Fruit fly (Drosophila melanogaster) whole organism, prepupa: Measurements from ENCODE around the gene ND-15.

Experiments used
- Blimp-1 ChIP-seq: fragments of 200-800 bp; sonication (Bioruptor generic); optimal IDR thresholded peaks from 3 replicates; lab custom pipeline; 2017; ENCODE audit warnings: missing biosample characterization, missing genetic modification characterization, mild to moderate bottlenecking, moderate library complexity, missing genetic modification reagents
- CG10631 ChIP-seq: fragments of 200-800 bp; sonication (Bioruptor generic); optimal IDR thresholded peaks from 2 replicates; lab custom pipeline; 2016; ENCODE audit warnings: missing biosample characterization, missing genetic modification characterization
- CG11762 ChIP-seq: fragments of 200-800 bp; sonication (Bioruptor generic); optimal IDR thresholded peaks from 3 replicates; lab custom pipeline; 2016; ENCODE audit warnings: missing biosample characterization, missing genetic modification characterization; ENCODE audit not compliant: insufficient read depth
- CG11902 ChIP-seq: fragments of 200-800 bp; sonication (Bioruptor generic); optimal IDR thresholded peaks from 3 replicates; lab custom pipeline; 2016; ENCODE audit warnings: missing biosample characterization, missing genetic modification characterization
- CG15336 ChIP-seq: fragments of 200-800 bp; sonication (Bioruptor generic); IDR thresholded peaks from 2 replicates; pipeline ENCODE4 v1.3.6; 2022; ENCODE audit warnings: missing biosample characterization, missing genetic modification characterization
- CG1621 ChIP-seq: fragments of 200-800 bp; sonication (Bioruptor generic); optimal IDR thresholded peaks from 3 replicates; lab custom pipeline; 2018; ENCODE audit warnings: missing biosample characterization, mild to moderate bottlenecking, missing genetic modification characterization
- CG16779 ChIP-seq: fragments of 200-800 bp; sonication (Bioruptor generic); optimal IDR thresholded peaks from 3 replicates; lab custom pipeline; 2017; ENCODE audit warnings: missing biosample characterization, mild to moderate bottlenecking, missing genetic modification characterization
- CG3032 ChIP-seq: fragments of 200-800 bp; optimal IDR thresholded peaks from 2 replicates; lab custom pipeline; 2019; ENCODE audit warnings: missing biosample characterization, mild to moderate bottlenecking, missing genetic modification characterization, moderate library complexity
- CG31627 ChIP-seq: fragments of 200-800 bp; sonication (Bioruptor generic); optimal IDR thresholded peaks from 3 replicates; lab custom pipeline; 2016; ENCODE audit warnings: missing biosample characterization, missing genetic modification characterization
- CG32006 ChIP-seq: fragments of 200-800 bp; sonication (Bioruptor generic); optimal IDR thresholded peaks from 3 replicates; lab custom pipeline; 2017; ENCODE audit warnings: missing biosample characterization, mild to moderate bottlenecking, missing genetic modification characterization
- CG34406 ChIP-seq: fragments of 200-800 bp; sonication (Bioruptor generic); optimal IDR thresholded peaks from 3 replicates; lab custom pipeline; 2016; ENCODE audit warnings: missing biosample characterization, missing genetic modification characterization
- CG3919 ChIP-seq: fragments of 200-800 bp; sonication (Bioruptor generic); optimal IDR thresholded peaks from 3 replicates; lab custom pipeline; 2016; ENCODE audit warnings: missing biosample characterization, missing genetic modification characterization
- CG6163 ChIP-seq: fragments of 200-800 bp; sonication (Bioruptor generic); IDR thresholded peaks from 3 replicates; pipeline ENCODE4 v1.3.6; 2022; ENCODE audit warnings: missing biosample characterization, missing genetic modification characterization
- CG6276 ChIP-seq: fragments of 200-800 bp; sonication (Bioruptor generic); optimal IDR thresholded peaks from 2 replicates; lab custom pipeline; 2017; ENCODE audit warnings: missing biosample characterization, mild to moderate bottlenecking, missing genetic modification characterization
- CG6792 ChIP-seq: fragments of 200-800 bp; sonication (Bioruptor generic); optimal IDR thresholded peaks from 3 replicates; lab custom pipeline; 2016; ENCODE audit warnings: missing biosample characterization, missing genetic modification characterization
- CG6854 ChIP-seq: fragments of 200-800 bp; sonication (Bioruptor generic); optimal IDR thresholded peaks from 2 replicates; lab custom pipeline; 2017; ENCODE audit warnings: missing biosample characterization, mild to moderate bottlenecking, missing genetic modification characterization
- CG8119 ChIP-seq: fragments of 200-800 bp; sonication (Bioruptor generic); IDR thresholded peaks from 3 replicates; pipeline ENCODE4 v1.3.6; 2022; ENCODE audit warnings: missing biosample characterization, missing genetic modification characterization
- CG8319 ChIP-seq: fragments of 200-800 bp; sonication (Bioruptor generic); optimal IDR thresholded peaks from 3 replicates; lab custom pipeline; 2016; ENCODE audit warnings: missing biosample characterization, missing genetic modification characterization
- CG8632 ChIP-seq: fragments of 200-800 bp; sonication (Bioruptor generic); optimal IDR thresholded peaks from 3 replicates; lab custom pipeline; 2016; ENCODE audit warnings: missing biosample characterization, missing genetic modification characterization
- CG9139 ChIP-seq: fragments of 200-800 bp; sonication (Bioruptor generic); optimal IDR thresholded peaks from 3 replicates; lab custom pipeline; 2017; ENCODE audit warnings: missing biosample characterization, mild to moderate bottlenecking, missing genetic modification characterization
- Eip78C ChIP-seq: fragments of 200-800 bp; sonication (Bioruptor generic); peaks from one replicate; lab custom pipeline; 2016; ENCODE audit warnings: missing biosample characterization, missing genetic modification characterization
- Ets21C ChIP-seq: fragments of 200-800 bp; sonication (Bioruptor generic); optimal IDR thresholded peaks from 3 replicates; lab custom pipeline; 2016; ENCODE audit warnings: missing biosample characterization, missing genetic modification characterization
- Ets96B ChIP-seq: fragments of 200-800 bp; optimal IDR thresholded peaks from 2 replicates; lab custom pipeline; 2019; ENCODE audit warnings: missing biosample characterization, mild to moderate bottlenecking, missing genetic modification characterization, moderate library complexity
- Gug ChIP-seq: fragments of 200-800 bp; sonication (Bioruptor generic); IDR thresholded peaks from 2 replicates; pipeline ENCODE4 v1.3.6; 2022; ENCODE audit warnings: missing biosample characterization, missing genetic modification characterization
- Hr38 ChIP-seq: sonication (Bioruptor generic); optimal IDR thresholded peaks from 2 replicates; lab custom pipeline; 2016; ENCODE audit warnings: missing biosample characterization, missing genetic modification characterization
- Hr4 ChIP-seq: fragments of 200-800 bp; sonication (Bioruptor generic); optimal IDR thresholded peaks from 3 replicates; lab custom pipeline; 2016; ENCODE audit warnings: missing biosample characterization, missing genetic modification characterization
- Lpt ChIP-seq: fragments of 200-800 bp; sonication (Bioruptor generic); optimal IDR thresholded peaks from 3 replicates; lab custom pipeline; 2016; ENCODE audit warnings: missing biosample characterization, missing genetic modification characterization
- Met ChIP-seq: fragments of 200-800 bp; sonication (Bioruptor generic); optimal IDR thresholded peaks from 3 replicates; lab custom pipeline; 2016; ENCODE audit warnings: missing biosample characterization, missing genetic modification characterization
- Sox102F ChIP-seq: fragments of 200-800 bp; sonication (Bioruptor generic); optimal IDR thresholded peaks from 2 replicates; lab custom pipeline; 2016; ENCODE audit warnings: missing biosample characterization, mild to moderate bottlenecking, missing genetic modification characterization
- Sox14 ChIP-seq: fragments of 200-800 bp; sonication (Bioruptor generic); optimal IDR thresholded peaks from 3 replicates; lab custom pipeline; 2016; ENCODE audit warnings: missing biosample characterization, missing genetic modification characterization
- Sox15 ChIP-seq: fragments of 200-800 bp; sonication (Bioruptor generic); optimal IDR thresholded peaks from 3 replicates; lab custom pipeline; 2016; ENCODE audit warnings: missing biosample characterization, missing genetic modification characterization
- acj6 ChIP-seq: fragments of 200-800 bp; sonication (Bioruptor generic); optimal IDR thresholded peaks from 3 replicates; lab custom pipeline; 2016; ENCODE audit warnings: missing biosample characterization, missing genetic modification characterization
- dac ChIP-seq: fragments of 200-800 bp; sonication (Bioruptor generic); optimal IDR thresholded peaks from 2 replicates; lab custom pipeline; 2017; ENCODE audit warnings: missing biosample characterization, mild to moderate bottlenecking, missing genetic modification characterization
- dsx ChIP-seq: fragments of 200-800 bp; optimal IDR thresholded peaks from 3 replicates; lab custom pipeline; 2019; ENCODE audit warnings: missing biosample characterization, mild to moderate bottlenecking, missing genetic modification characterization, moderate library complexity; ENCODE audit not compliant: poor library complexity, severe bottlenecking
- esn ChIP-seq: fragments of 200-800 bp; sonication (Bioruptor generic); optimal IDR thresholded peaks from 2 replicates; lab custom pipeline; 2016; ENCODE audit warnings: missing biosample characterization, mild to moderate bottlenecking, missing genetic modification characterization, moderate library complexity
- fd59A ChIP-seq: fragments of 200-800 bp; sonication (Bioruptor generic); optimal IDR thresholded peaks from 2 replicates; lab custom pipeline; 2017; ENCODE audit warnings: missing biosample characterization, mild to moderate bottlenecking, missing genetic modification characterization, missing genetic modification reagents
- fd85E ChIP-seq: fragments of 200-800 bp; sonication (Bioruptor generic); optimal IDR thresholded peaks from 3 replicates; lab custom pipeline; 2016; ENCODE audit warnings: missing biosample characterization, missing genetic modification characterization
- lz ChIP-seq: fragments of 200-800 bp; sonication (Bioruptor generic); optimal IDR thresholded peaks from 3 replicates; lab custom pipeline; 2016; ENCODE audit warnings: missing biosample characterization, missing genetic modification characterization
- net ChIP-seq: fragments of 200-800 bp; sonication (Bioruptor generic); optimal IDR thresholded peaks from 3 replicates; lab custom pipeline; 2016; ENCODE audit warnings: missing biosample characterization, missing genetic modification characterization
- pdm3 ChIP-seq: fragments of 200-800 bp; sonication (Bioruptor generic); optimal IDR thresholded peaks from 3 replicates; lab custom pipeline; 2016; ENCODE audit warnings: missing biosample characterization, missing genetic modification characterization
- salr ChIP-seq, 2 experiments: fragments of 200-800 bp; sonication (Bioruptor generic); optimal IDR thresholded peaks; 3 replicates each; lab custom pipeline; 2016 to 2018; ENCODE audit warnings: missing biosample characterization in 2 of 2, missing genetic modification characterization in 2 of 2, mild to moderate bottlenecking in 1 of 2
- spab ChIP-seq: fragments of 200-800 bp; sonication (Bioruptor generic); optimal IDR thresholded peaks from 2 replicates; lab custom pipeline; 2017; ENCODE audit warnings: missing biosample characterization, mild to moderate bottlenecking, missing genetic modification characterization, missing genetic modification reagents
- ss ChIP-seq, 2 experiments: fragments of 200-800 bp; sonication (Bioruptor generic); optimal IDR thresholded peaks; 2 replicates in 1 of 2; 3 replicates in 1 of 2; lab custom pipeline; 2017 to 2018; ENCODE audit warnings: mild to moderate bottlenecking in 2 of 2, missing biosample characterization in 2 of 2, missing genetic modification characterization in 2 of 2, moderate library complexity in 1 of 2
- svp ChIP-seq: fragments of 200-800 bp; sonication (Bioruptor generic); peaks from one replicate; lab custom pipeline; 2016; ENCODE audit warnings: missing biosample characterization, missing genetic modification characterization
- topi ChIP-seq: fragments of 200-800 bp; sonication (Bioruptor generic); optimal IDR thresholded peaks from 3 replicates; lab custom pipeline; 2016; ENCODE audit warnings: missing biosample characterization, missing genetic modification characterization
- vri ChIP-seq: fragments of 200-800 bp; sonication (Bioruptor generic); optimal IDR thresholded peaks from 3 replicates; lab custom pipeline; 2016; ENCODE audit warnings: missing biosample characterization, mild to moderate bottlenecking, missing genetic modification characterization

The ND-15 gene

DNA sequence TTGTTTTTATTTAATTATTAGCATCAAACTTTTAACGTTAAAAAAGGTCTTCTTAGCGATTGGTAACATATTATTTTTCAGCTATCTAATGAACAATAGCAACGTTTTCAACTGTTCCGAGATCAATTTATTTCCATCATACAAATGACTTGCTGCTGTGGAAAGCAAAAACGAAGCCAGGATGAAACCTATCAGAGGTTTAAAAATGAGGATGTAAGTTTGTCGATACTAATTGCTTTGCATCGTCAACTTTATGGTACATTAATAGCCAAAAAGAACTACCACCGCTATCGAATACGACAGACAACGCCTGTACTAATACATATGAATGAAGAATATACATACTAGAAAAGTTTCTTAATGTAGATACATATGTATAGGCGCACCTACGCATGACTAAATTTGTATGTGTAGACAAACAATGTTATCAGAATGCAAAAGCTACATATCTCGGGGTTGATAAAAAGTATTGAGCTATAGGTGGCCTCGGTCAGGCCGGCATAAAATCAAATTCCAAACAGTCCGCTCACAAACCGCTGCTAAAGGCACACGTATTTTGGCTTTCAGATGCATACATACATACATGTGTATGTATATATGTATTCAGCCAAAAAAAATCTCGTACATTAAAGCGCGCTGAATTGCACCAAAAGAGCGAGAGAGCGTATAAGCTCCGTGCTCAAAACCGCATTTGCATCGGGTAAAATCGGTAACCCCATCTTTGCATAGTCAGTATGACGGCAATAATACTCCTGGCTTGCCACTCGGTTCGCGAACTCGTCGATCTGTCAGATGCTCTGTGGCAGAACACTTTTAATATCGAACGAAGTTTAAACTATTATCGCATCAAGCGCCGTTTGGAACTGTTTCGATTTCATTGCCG lies 42.4 kb upstream of the ND-15 start (continued):
- TF ChIP-seq topi (no peak), esn (GFP tag; lab: Kevin White, UChicago) (no peak), CG10631 (GFP tag; lab: Kevin White, UChicago) (no peak), CG6163 (GFP tag; lab: Robert Waterston, UW) (peak; percentile 13; the same call in 1 of the 3 replicates), fd59A (GFP tag; lab: Kevin White, UChicago) (no peak), Eip78C (GFP tag; lab: Kevin White, UChicago) (no peak), CG34406 (GFP tag; lab: Kevin White, UChicago) (no peak), Ets21C (GFP tag; lab: Kevin White, UChicago) (no peak), CG8319 (GFP tag; lab: Kevin White, UChicago) (peak; percentile 16), Blimp-1 (GFP tag; lab: Kevin White, UChicago) (no peak), net (GFP tag; lab: Kevin White, UChicago) (peak; percentile 7), CG6276 (GFP tag; lab: Kevin White, UChicago) (no peak)
- TF ChIP-seq, all 60 proteins: peak for 12

DNA sequence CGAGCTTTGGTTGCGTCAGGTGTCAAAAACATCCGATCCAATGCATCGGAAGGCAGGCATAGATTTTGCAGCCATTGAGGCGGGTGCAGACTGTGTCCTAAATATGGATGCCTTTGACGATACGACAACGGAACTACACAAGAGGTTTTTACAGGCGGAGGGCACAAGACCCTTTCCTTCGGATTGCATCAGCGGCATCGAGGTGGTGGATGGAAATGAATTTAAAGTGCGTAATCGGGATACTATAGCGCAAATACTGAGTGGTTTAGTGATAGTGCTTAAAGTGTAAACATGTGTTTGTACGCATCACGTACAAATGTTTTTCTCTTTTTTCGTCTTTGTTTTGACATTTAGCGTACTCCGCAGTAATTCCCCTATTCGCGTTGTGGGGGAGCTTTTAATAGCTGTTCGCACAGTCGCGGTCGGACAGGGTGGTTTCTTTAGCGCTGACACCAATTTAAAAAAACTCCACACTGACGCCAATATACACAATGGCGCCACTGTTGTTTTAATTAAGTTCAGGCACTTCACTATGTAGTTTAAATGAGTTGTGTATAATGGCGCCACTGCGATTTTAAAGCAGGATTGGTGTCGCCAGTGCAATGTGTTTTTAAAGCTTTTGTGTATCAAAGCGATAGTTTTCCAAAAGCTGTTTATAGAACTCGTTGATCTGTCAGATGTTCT lies 41.6 kb upstream of the ND-15 start:
- TF ChIP-seq dac (GFP tag; lab: Kevin White, UChicago), result no peak
- TF ChIP-seq CG6792 (GFP tag; lab: Kevin White, UChicago), result no peak
- TF ChIP-seq CG16779 (tag; lab: Kevin White, UChicago), result no peak
- TF ChIP-seq CG10631 (GFP tag; lab: Kevin White, UChicago), result peak; percentile 1
- peak; percentile 38; the same call in 1 of the 2 replicates for TF ChIP-seq CG15336 (GFP tag; lab: Robert Waterston, UW)
- TF ChIP-seq salr (GFP tag; optimal IDR thresholded peaks at IDR 0.05; lab: Kevin White, UChicago), result no peak
- TF ChIP-seq CG9139, result no peak
- peak; percentile 40 for TF ChIP-seq CG3919
- no peak for TF ChIP-seq pdm3
- no peak for TF ChIP-seq Sox15 (GFP tag; lab: Kevin White, UChicago)
- peak; percentile 2 for TF ChIP-seq Sox102F (GFP tag; lab: Kevin White, UChicago)
- TF ChIP-seq acj6 (GFP tag; lab: Kevin White, UChicago), result no peak
- TF ChIP-seq lz, result peak; percentile 54
- no peak for TF ChIP-seq Ets96B (tag; lab: Kevin White, UChicago)
- peak; percentile 41 for TF ChIP-seq CG3032 (tag; lab: Kevin White, UChicago)
- TF ChIP-seq ss (GFP tag; optimal IDR thresholded peaks at IDR 0.05; lab: Kevin White, UChicago), result peak; percentile 3 to 23
- TF ChIP-seq Hr4 (GFP tag; lab: Kevin White, UChicago), result no peak
- no peak for TF ChIP-seq CG8632 (GFP tag; lab: Kevin White, UChicago)
- no peak for TF ChIP-seq Hr38
- TF ChIP-seq Gug (GFP tag; lab: Robert Waterston, UW), result no peak
- TF ChIP-seq Met, result peak; percentile 0
- TF ChIP-seq fd85E, result no peak
- no peak for TF ChIP-seq Blimp-1 (GFP tag; lab: Kevin White, UChicago)
- peak; percentile 69 for TF ChIP-seq svp (GFP tag; lab: Kevin White, UChicago)
- TF ChIP-seq CG6854 (GFP tag; lab: Kevin White, UChicago), result no peak
- TF ChIP-seq CG8119, result no peak; the same call in 2 of the 3 replicates
- no peak for TF ChIP-seq spab
- TF ChIP-seq CG8319 (GFP tag; lab: Kevin White, UChicago), result no peak
- no peak for TF ChIP-seq dsx (GFP tag; lab: Kevin White, UChicago)
- peak; percentile 59 for TF ChIP-seq Eip78C (GFP tag; lab: Kevin White, UChicago)
- no peak for TF ChIP-seq CG11902
- no peak for TF ChIP-seq Ets21C (GFP tag; lab: Kevin White, UChicago)
- TF ChIP-seq Sox14 (GFP tag; lab: Kevin White, UChicago), result peak; percentile 25
- TF ChIP-seq vri, result no peak
- TF ChIP-seq CG32006, result no peak
- TF ChIP-seq CG11762 (GFP tag; lab: Kevin White, UChicago), result no peak
- no peak for TF ChIP-seq Lpt
- no peak for TF ChIP-seq CG1621
- no peak for TF ChIP-seq CG6276 (GFP tag; lab: Kevin White, UChicago)
- TF ChIP-seq CG31627, result peak; percentile 39
